Worm (Caenorhabditis elegans): ENCODE data around the gene F56F11.2.

DNA sequence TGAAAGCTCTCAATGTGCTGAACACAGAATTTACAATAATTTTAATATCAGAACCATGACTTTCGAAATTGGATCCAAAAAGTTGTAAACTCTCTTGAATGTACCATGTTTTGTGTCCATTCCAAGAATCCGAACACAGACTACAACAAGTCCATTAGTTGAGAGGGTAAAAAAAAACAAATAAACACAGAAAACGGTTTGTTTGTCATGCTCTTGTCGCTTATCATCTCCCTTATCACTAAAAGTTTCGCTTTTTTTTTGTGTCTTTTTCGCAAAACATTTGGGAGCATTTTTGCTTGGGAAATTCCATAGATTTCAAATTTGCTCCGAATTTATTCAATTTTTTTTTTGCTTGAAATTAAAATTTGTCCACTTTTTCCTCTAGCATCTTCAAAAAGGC lies 12.6 kb upstream of the F56F11.2 start:
- no peak for TF ChIP-seq ceh-31 (tag; optimal IDR thresholded peaks at IDR 0.05)
- no peak for TF ChIP-seq pha-2 (tag; optimal IDR thresholded peaks at IDR 0.05)
- TF ChIP-seq ceh-45 (GFP tag; IDR thresholded peaks at IDR 0.05), result no peak
